Fruit fly (Drosophila melanogaster): Measurements from ENCODE around the gene CG31626.

- TF ChIP-seq Myc (optimal IDR thresholded peaks at IDR 0.05): no peak
- no peak for TF ChIP-seq ttk (optimal IDR thresholded peaks at IDR 0.05)
- no peak for TF ChIP-seq Sin3A (optimal IDR thresholded peaks at IDR 0.05)
- TF ChIP-seq insv (optimal IDR thresholded peaks at IDR 0.05): no peak
- TF ChIP-seq h (optimal IDR thresholded peaks at IDR 0.05): no peak
These were observed 33.8 kb downstream of the CG31626 start, which contains the start of gene CG31988 for dm6 chr2L:21202702-21203101.
